Worm (Caenorhabditis elegans) whole organism, mixed stage, embryonic: ENCODE measurements around the gene lmtr-3.

Experiments
- elt-3 ChIP-seq: fragments of 150-350 bp; optimal IDR thresholded peaks from 2 replicates; lab custom pipeline; 2014; ENCODE audit warnings: missing biosample characterization, missing genetic modification characterization
- ham-2 ChIP-seq: fragments of 200-800 bp; sonication (Bioruptor generic); optimal IDR thresholded peaks from 2 replicates; lab custom pipeline; 2018; ENCODE audit warnings: mild to moderate bottlenecking, missing genetic modification characterization, missing compliant biosample characterization
- lin-13 ChIP-seq: fragments of 150-350 bp; optimal IDR thresholded peaks from 2 replicates; lab custom pipeline; 2014; ENCODE audit warnings: missing biosample characterization, missing genetic modification characterization
- mab-5 ChIP-seq: fragments of 150-350 bp; optimal IDR thresholded peaks from 2 replicates; lab custom pipeline; 2014; ENCODE audit warnings: missing biosample characterization, missing genetic modification characterization
- mep-1 ChIP-seq: fragments of 150-350 bp; optimal IDR thresholded peaks from 2 replicates; lab custom pipeline; 2017; ENCODE audit warnings: missing biosample characterization, missing genetic modification reagents, missing genetic modification characterization, inconsistent platforms
- nhr-12 ChIP-seq: fragments of 150-350 bp; optimal IDR thresholded peaks from 2 replicates; lab custom pipeline; 2014; ENCODE audit warnings: missing biosample characterization, missing genetic modification characterization
- nhr-237 ChIP-seq: fragments of 150-350 bp; optimal IDR thresholded peaks from 2 replicates; lab custom pipeline; 2014; ENCODE audit warnings: missing biosample characterization, missing genetic modification characterization
- nhr-28 ChIP-seq: fragments of 150-350 bp; optimal IDR thresholded peaks from 2 replicates; lab custom pipeline; 2014; ENCODE audit warnings: missing biosample characterization, missing genetic modification characterization
- nhr-76 ChIP-seq: sonication (generic microtip); optimal IDR thresholded peaks from 2 replicates; lab custom pipeline; 2017; ENCODE audit warnings: missing biosample characterization, missing genetic modification characterization
- sem-2 ChIP-seq: fragments of 200-800 bp; sonication (Bioruptor generic); optimal IDR thresholded peaks from 2 replicates; lab custom pipeline; 2018; ENCODE audit warnings: mild to moderate bottlenecking, missing genetic modification characterization, missing compliant biosample characterization
- unc-39 ChIP-seq: fragments of 150-350 bp; optimal IDR thresholded peaks from 2 replicates; lab custom pipeline; 2014; ENCODE audit warnings: missing biosample characterization, missing genetic modification characterization
- zip-8 ChIP-seq: fragments of 150-350 bp; optimal IDR thresholded peaks from 2 replicates; lab custom pipeline; 2014; ENCODE audit warnings: missing biosample characterization, missing genetic modification characterization

- TF ChIP-seq nhr-12 (no peak), sem-2 (GFP tag; lab: Kevin White, UChicago) (no peak), nhr-237 (tag; lab: Kevin White, UChicago) (no peak), ham-2 (GFP tag; lab: Kevin White, UChicago) (no peak), elt-3 (tag; lab: Kevin White, UChicago) (no peak), mep-1 (no peak), nhr-76 (no peak), zip-8 (tag; lab: Kevin White, UChicago) (no peak), unc-39 (tag; lab: Kevin White, UChicago) (no peak), nhr-28 (tag; lab: Kevin White, UChicago) (no peak), mab-5 (tag; lab: Kevin White, UChicago) (no peak), lin-13 (no peak)
Measured at ce11 chrV:11124922-11125321, 936 bp downstream of the lmtr-3 start, which contains the start of gene C06H2.2.
